Fruit fly (Drosophila melanogaster): Measurements from ENCODE around the gene CG32318.

DNA sequence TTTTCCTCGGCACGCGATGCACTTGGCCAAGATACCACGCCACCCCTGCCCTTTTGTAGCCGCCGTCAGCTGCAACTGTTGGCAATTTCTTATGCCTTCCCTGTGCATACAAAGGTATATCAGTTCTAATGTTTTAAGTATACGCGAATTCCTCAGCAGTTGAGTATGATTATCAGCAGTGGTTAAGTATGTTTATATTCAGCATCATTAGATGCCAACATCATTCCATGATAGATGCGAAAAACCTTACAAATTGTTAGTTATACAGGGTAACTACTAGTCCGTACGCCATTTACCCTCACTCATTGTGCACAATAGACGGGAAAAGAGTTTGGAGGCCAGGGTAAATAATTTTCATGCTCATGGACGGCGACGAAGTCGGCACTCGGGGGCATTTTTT is 33.0 kb upstream of the CG32318 start:
- no peak for TF ChIP-seq kay (GFP tag; ENCODE audit: borderline replicate concordance)
- no peak for TF ChIP-seq pad (GFP tag; optimal IDR thresholded peaks at IDR 0.05)

All from whole organism, adult.